Worm (Caenorhabditis elegans) whole organism, young adult: Measurements from ENCODE around the gene T02E9.6.

ENCODE experiments used
- F49E8.2 ChIP-seq: sonication (generic microtip); optimal IDR thresholded peaks from 3 replicates; lab custom pipeline; 2017; ENCODE audit warnings: missing genetic modification characterization, mild to moderate bottlenecking, missing compliant biosample characterization, antibody characterized with exemption, moderate library complexity; ENCODE audit not compliant: insufficient read depth
- F55B11.4 ChIP-seq: sonication (generic microtip); optimal IDR thresholded peaks from 2 replicates; lab custom pipeline; 2016; ENCODE audit warnings: missing compliant biosample characterization, missing genetic modification characterization, borderline replicate concordance; ENCODE audit not compliant: insufficient read depth
- T26A5.8 ChIP-seq: sonication (generic microtip); optimal IDR thresholded peaks from 2 replicates; lab custom pipeline; 2016; ENCODE audit warnings: missing genetic modification characterization, missing compliant biosample characterization
- akir-1 ChIP-seq: fragments of 200-800 bp; sonication (Bioruptor generic); optimal IDR thresholded peaks from 2 replicates; lab custom pipeline; 2018; ENCODE audit warnings: mild to moderate bottlenecking, missing genetic modification characterization, moderate library complexity, missing compliant biosample characterization
- ama-1 ChIP-seq, 3 experiments: fragments of 150-350 bp in 1 of 3; sonication (generic microtip) in 2 of 3; optimal IDR thresholded peaks; 2 replicates each; lab custom pipeline; 2014 to 2018; ENCODE audit warnings: missing biosample characterization in 2 of 3, missing genetic modification characterization in 2 of 3, missing genetic modification reagents in 2 of 3
- athp-1 ChIP-seq: sonication (generic microtip); optimal IDR thresholded peaks from 2 replicates; lab custom pipeline; 2017; ENCODE audit warnings: mild to moderate bottlenecking, missing genetic modification characterization, missing compliant biosample characterization
- bed-1 ChIP-seq: fragments of 200-800 bp; sonication (Bioruptor generic); IDR thresholded peaks from 2 replicates; pipeline ENCODE4 v1.3.6; 2022; ENCODE audit warnings: missing genetic modification reagents, missing genetic modification characterization, missing compliant biosample characterization
- dpl-1 ChIP-seq: fragments of 150-350 bp; optimal IDR thresholded peaks from 2 replicates; lab custom pipeline; 2014; ENCODE audit warnings: missing biosample characterization, missing genetic modification reagents, missing genetic modification characterization
- hsf-1 ChIP-seq: fragments of 200-800 bp; sonication (Bioruptor generic); IDR thresholded peaks from 2 replicates; pipeline ENCODE4 v1.3.6; 2022; ENCODE audit warnings: missing genetic modification reagents, missing genetic modification characterization, missing compliant biosample characterization
- let-526 ChIP-seq: fragments of 200-800 bp; sonication (Bioruptor generic); IDR thresholded peaks from 2 replicates; pipeline ENCODE4 v1.3.6; 2022; ENCODE audit warnings: missing genetic modification reagents, missing genetic modification characterization, missing compliant biosample characterization
- nfya-1 ChIP-seq: sonication (generic microtip); optimal IDR thresholded peaks from 2 replicates; lab custom pipeline; 2017; ENCODE audit warnings: antibody characterized with exemption, missing compliant biosample characterization, missing genetic modification characterization, borderline replicate concordance; ENCODE audit not compliant: insufficient read depth
- repo-1 ChIP-seq: sonication (generic microtip); optimal IDR thresholded peaks from 2 replicates; lab custom pipeline; 2017; ENCODE audit warnings: mild to moderate bottlenecking, missing genetic modification characterization, missing compliant biosample characterization

ce11 chrV:11298632-11299031 is 35.5 kb downstream of the T02E9.6 start, which contains the start of gene T03F7.5:
- TF ChIP-seq ama-1 (optimal IDR thresholded peaks at IDR 0.05; lab: Kevin White, UChicago) = no peak
- TF ChIP-seq ama-1 (GFP tag; optimal IDR thresholded peaks at IDR 0.05; lab: Kevin White, UChicago) = no peak
- TF ChIP-seq dpl-1 (GFP tag; lab: Kevin White, UChicago) = no peak
- no peak for TF ChIP-seq nfya-1 (tag; lab: Kevin White, UChicago)
- no peak for TF ChIP-seq hsf-1 (GFP tag; lab: Robert Waterston, UW)
- no peak for TF ChIP-seq bed-1
- no peak for TF ChIP-seq athp-1 (tag; lab: Kevin White, UChicago)
- no peak for TF ChIP-seq akir-1 (GFP tag; lab: Kevin White, UChicago)
- no peak for TF ChIP-seq F55B11.4 (tag; lab: Kevin White, UChicago)
- TF ChIP-seq T26A5.8 (tag; lab: Kevin White, UChicago) = no peak
- TF ChIP-seq repo-1 (tag; lab: Kevin White, UChicago) = no peak
- no peak for TF ChIP-seq let-526 (GFP tag; lab: Robert Waterston, UW)
- no peak for TF ChIP-seq F49E8.2 (tag; lab: Kevin White, UChicago)
